Fruit fly (Drosophila melanogaster) whole organism, embryonic: ENCODE measurements around the gene Mdh2.

Source experiments
- Ada2b ChIP-seq: fragments of 200-800 bp; sonication (Bioruptor generic); IDR thresholded peaks from 2 replicates; pipeline ENCODE4 v1.3.6; 2022; ENCODE audit warnings: missing biosample characterization, missing genetic modification characterization
- Atf6 ChIP-seq: fragments of 200-800 bp; sonication (Bioruptor generic); IDR thresholded peaks from 2 replicates; pipeline ENCODE4 v1.3.6; 2022; ENCODE audit warnings: missing biosample characterization, missing genetic modification characterization
- Bteb2 ChIP-seq: fragments of 200-800 bp; sonication (Bioruptor generic); optimal IDR thresholded peaks from 2 replicates; lab custom pipeline; 2016; ENCODE audit warnings: missing biosample characterization, missing genetic modification characterization
- CG10321 ChIP-seq: fragments of 200-800 bp; sonication (Bioruptor generic); IDR thresholded peaks from 2 replicates; pipeline ENCODE4 v1.3.6; 2022; ENCODE audit warnings: missing biosample characterization, missing genetic modification characterization
- CG10431 ChIP-seq: fragments of 200-800 bp; sonication (Bioruptor generic); optimal IDR thresholded peaks from 3 replicates; lab custom pipeline; 2018; ENCODE audit warnings: missing biosample characterization, mild to moderate bottlenecking, missing genetic modification characterization
- CG11085 ChIP-seq: fragments of 200-800 bp; sonication (Bioruptor generic); IDR thresholded peaks from 2 replicates; pipeline ENCODE4 v1.3.6; 2022; ENCODE audit warnings: missing biosample characterization, missing genetic modification characterization
- CG11247 ChIP-seq: fragments of 200-800 bp; sonication (Bioruptor generic); IDR thresholded peaks from 2 replicates; pipeline ENCODE4 v1.3.6; 2022; ENCODE audit warnings: missing biosample characterization, missing genetic modification characterization
- CG11504 ChIP-seq: fragments of 200-800 bp; sonication (Bioruptor generic); optimal IDR thresholded peaks from 3 replicates; lab custom pipeline; 2019; ENCODE audit warnings: missing biosample characterization, mild to moderate bottlenecking, missing genetic modification characterization, moderate library complexity
- CG12219 ChIP-seq: fragments of 200-800 bp; sonication (Bioruptor generic); optimal IDR thresholded peaks from 3 replicates; lab custom pipeline; 2018; ENCODE audit warnings: missing biosample characterization, mild to moderate bottlenecking, missing genetic modification characterization
- CG1233 ChIP-seq: fragments of 200-800 bp; sonication (Bioruptor generic); optimal IDR thresholded peaks from 4 replicates; lab custom pipeline; 2018; ENCODE audit warnings: missing biosample characterization, mild to moderate bottlenecking, missing genetic modification characterization
- CG12942 ChIP-seq: fragments of 200-800 bp; sonication (Bioruptor generic); optimal IDR thresholded peaks from 3 replicates; lab custom pipeline; 2016; ENCODE audit warnings: missing biosample characterization, missing genetic modification characterization
- CG13296 ChIP-seq: fragments of 200-800 bp; sonication (Bioruptor generic); optimal IDR thresholded peaks from 3 replicates; lab custom pipeline; 2018; ENCODE audit warnings: missing biosample characterization, mild to moderate bottlenecking, missing genetic modification characterization
- CG16779 ChIP-seq: fragments of 200-800 bp; sonication (Bioruptor generic); IDR thresholded peaks from 2 replicates; pipeline ENCODE4 v1.3.6; 2022; ENCODE audit warnings: missing biosample characterization, missing genetic modification characterization
- CG16815 ChIP-seq: fragments of 200-800 bp; sonication (Bioruptor generic); optimal IDR thresholded peaks from 3 replicates; lab custom pipeline; 2017; ENCODE audit warnings: missing biosample characterization, mild to moderate bottlenecking, missing genetic modification characterization
- CG2889 ChIP-seq: fragments of 200-800 bp; sonication (Bioruptor generic); IDR thresholded peaks from 3 replicates; pipeline ENCODE4 v1.3.6; 2022; ENCODE audit warnings: missing biosample characterization, missing genetic modification characterization
- CG31224 ChIP-seq: fragments of 200-800 bp; sonication (Bioruptor generic); IDR thresholded peaks from 2 replicates; pipeline ENCODE4 v1.3.6; 2022; ENCODE audit warnings: missing biosample characterization, missing genetic modification characterization
- CG3163 ChIP-seq: fragments of 200-800 bp; sonication (Bioruptor generic); optimal IDR thresholded peaks from 3 replicates; lab custom pipeline; 2016; ENCODE audit warnings: missing biosample characterization, missing genetic modification characterization
- CG3407 ChIP-seq: fragments of 200-800 bp; sonication (Bioruptor generic); optimal IDR thresholded peaks from 2 replicates; lab custom pipeline; 2018; ENCODE audit warnings: missing biosample characterization, mild to moderate bottlenecking, missing genetic modification characterization
- CG4424 ChIP-seq: fragments of 200-800 bp; sonication (Bioruptor generic); optimal IDR thresholded peaks from 3 replicates; lab custom pipeline; 2016; ENCODE audit warnings: missing biosample characterization, missing genetic modification characterization
- CG4854 ChIP-seq: fragments of 200-800 bp; sonication (Bioruptor generic); optimal IDR thresholded peaks from 2 replicates; lab custom pipeline; 2016; ENCODE audit warnings: missing biosample characterization, missing genetic modification characterization, inconsistent platforms
- CG5953 ChIP-seq: fragments of 200-800 bp; sonication (Bioruptor generic); IDR thresholded peaks from 2 replicates; pipeline ENCODE4 v1.3.6; 2022; ENCODE audit warnings: missing biosample characterization, missing genetic modification characterization
- CG6175 ChIP-seq: fragments of 200-800 bp; sonication (Bioruptor generic); IDR thresholded peaks from 3 replicates; pipeline ENCODE4 v1.3.6; 2022; ENCODE audit warnings: missing biosample characterization, missing genetic modification characterization
- CG8359 ChIP-seq: fragments of 200-800 bp; sonication (Bioruptor generic); optimal IDR thresholded peaks from 2 replicates; lab custom pipeline; 2017; ENCODE audit warnings: missing biosample characterization, mild to moderate bottlenecking, missing genetic modification characterization, borderline replicate concordance
- Dbx ChIP-seq: fragments of 200-800 bp; sonication (Bioruptor generic); IDR thresholded peaks from 3 replicates; pipeline ENCODE4 v1.3.6; 2022; ENCODE audit warnings: missing biosample characterization, missing genetic modification characterization
- Dip2 ChIP-seq: fragments of 200-800 bp; sonication (Bioruptor generic); IDR thresholded peaks from 2 replicates; pipeline ENCODE4 v1.3.6; 2022; ENCODE audit warnings: missing biosample characterization, missing genetic modification characterization
- Doc2 ChIP-seq: fragments of 200-800 bp; sonication (Bioruptor generic); IDR thresholded peaks from 2 replicates; pipeline ENCODE4 v1.3.6; 2022; ENCODE audit warnings: missing biosample characterization, missing genetic modification characterization
- Eip74EF ChIP-seq, 2 experiments: fragments of 200-800 bp in 1 of 2; fragments of >200 bp in 1 of 2; sonication (Bioruptor generic) in 1 of 2; optimal IDR thresholded peaks; 2 replicates each; lab custom pipeline; 2017 to 2019; ENCODE audit warnings: missing biosample characterization in 2 of 2, missing genetic modification characterization in 2 of 2, mild to moderate bottlenecking in 1 of 2, moderate library complexity in 1 of 2
- HLH54F ChIP-seq: fragments of 200-800 bp; sonication (Bioruptor generic); optimal IDR thresholded peaks from 3 replicates; lab custom pipeline; 2016; ENCODE audit warnings: missing biosample characterization, missing genetic modification characterization
- MBD-R2 ChIP-seq: fragments of 200-800 bp; sonication (Bioruptor generic); IDR thresholded peaks from 2 replicates; pipeline ENCODE4 v1.3.6; 2022; ENCODE audit warnings: missing biosample characterization, missing genetic modification characterization
- Ravus ChIP-seq: fragments of 200-800 bp; sonication (Bioruptor generic); IDR thresholded peaks from 2 replicates; pipeline ENCODE4 v1.3.6; 2022; ENCODE audit warnings: missing biosample characterization, missing genetic modification characterization
- Scr ChIP-seq: fragments of 200-800 bp; sonication (Bioruptor generic); IDR thresholded peaks from 2 replicates; pipeline ENCODE4 v1.3.6; 2022; ENCODE audit warnings: missing biosample characterization, missing genetic modification characterization; ENCODE audit not compliant: partially characterized antibody
- Sry-β ChIP-seq: fragments of 200-800 bp; sonication (Bioruptor generic); optimal IDR thresholded peaks from 2 replicates; lab custom pipeline; 2018; ENCODE audit warnings: missing biosample characterization, mild to moderate bottlenecking, missing genetic modification characterization, moderate library complexity
- Xbp1 ChIP-seq: fragments of 200-800 bp; sonication (Bioruptor generic); optimal IDR thresholded peaks from 3 replicates; lab custom pipeline; 2016; ENCODE audit warnings: missing biosample characterization, mild to moderate bottlenecking, missing genetic modification characterization
- Xrp1 ChIP-seq: fragments of 200-800 bp; sonication (Bioruptor generic); IDR thresholded peaks from 2 replicates; pipeline ENCODE4 v1.3.6; 2022; ENCODE audit warnings: missing biosample characterization, missing genetic modification characterization
- az2 ChIP-seq: fragments of 200-800 bp; sonication (Bioruptor generic); optimal IDR thresholded peaks from 3 replicates; lab custom pipeline; 2016; ENCODE audit warnings: missing biosample characterization, missing genetic modification characterization
- bowl ChIP-seq: fragments of 200-800 bp; sonication (Bioruptor generic); IDR thresholded peaks from 2 replicates; pipeline ENCODE4 v1.3.6; 2022; ENCODE audit warnings: missing biosample characterization, missing genetic modification characterization
- ci ChIP-seq: fragments of 200-800 bp; sonication (Bioruptor generic); IDR thresholded peaks from 3 replicates; pipeline ENCODE4 v1.3.6; 2022; ENCODE audit warnings: missing biosample characterization, missing genetic modification characterization
- corto ChIP-seq: fragments of 200-800 bp; sonication (Bioruptor generic); optimal IDR thresholded peaks from 2 replicates; lab custom pipeline; 2016; ENCODE audit warnings: missing biosample characterization, mild to moderate bottlenecking, missing genetic modification characterization, moderate library complexity
- danr ChIP-seq: fragments of 200-800 bp; sonication (Bioruptor generic); IDR thresholded peaks from 2 replicates; pipeline ENCODE4 v1.3.6; 2022; ENCODE audit warnings: missing biosample characterization, missing genetic modification characterization
- disco-r ChIP-seq: fragments of 200-800 bp; sonication (Bioruptor generic); optimal IDR thresholded peaks from 2 replicates; lab custom pipeline; 2016; ENCODE audit warnings: missing biosample characterization, missing genetic modification characterization
- fd102C ChIP-seq: fragments of 200-800 bp; sonication (Bioruptor generic); optimal IDR thresholded peaks from 2 replicates; lab custom pipeline; 2018; ENCODE audit warnings: missing biosample characterization, mild to moderate bottlenecking, missing genetic modification characterization, moderate library complexity
- grn ChIP-seq: fragments of 200-800 bp; sonication (Bioruptor generic); optimal IDR thresholded peaks from 3 replicates; lab custom pipeline; 2017; ENCODE audit warnings: missing biosample characterization, missing genetic modification characterization
- hkb ChIP-seq, 2 experiments: fragments of 200-800 bp in 1 of 2; fragments of >200 bp in 1 of 2; sonication (Bioruptor generic) in 1 of 2; IDR thresholded peaks in 1 of 2; optimal IDR thresholded peaks in 1 of 2; 2 replicates each; pipeline versions ENCODE4 v1.3.6 to Lab custom; 2017 to 2022; ENCODE audit warnings: missing biosample characterization in 1 of 2, missing genetic modification characterization in 1 of 2
- lola ChIP-seq, 3 experiments: fragments of >200 bp in 2 of 3; fragments of 200-800 bp in 1 of 3; sonication (Bioruptor generic) in 1 of 3; optimal IDR thresholded peaks; 2 replicates each; lab custom pipeline; 2017 to 2019; ENCODE audit warnings: missing biosample characterization in 3 of 3, missing genetic modification characterization in 3 of 3, mild to moderate bottlenecking in 1 of 3, moderate library complexity in 1 of 3
- lov ChIP-seq, 2 experiments: fragments of 200-800 bp in 1 of 2; fragments of >200 bp in 1 of 2; sonication (Bioruptor generic) in 1 of 2; IDR thresholded peaks in 1 of 2; optimal IDR thresholded peaks in 1 of 2; 2 replicates in 1 of 2; 3 replicates in 1 of 2; pipeline versions ENCODE4 v1.3.6 to Lab custom; 2017 to 2022; ENCODE audit warnings: missing biosample characterization in 1 of 2, missing genetic modification characterization in 1 of 2
- org-1 ChIP-seq: fragments of 200-800 bp; sonication (Bioruptor generic); optimal IDR thresholded peaks from 2 replicates; lab custom pipeline; 2017; ENCODE audit warnings: missing biosample characterization, missing genetic modification characterization
- sisA ChIP-seq: fragments of 200-800 bp; sonication (Bioruptor generic); IDR thresholded peaks from 2 replicates; pipeline ENCODE4 v1.3.6; 2022; ENCODE audit warnings: missing biosample characterization, missing genetic modification characterization
- sob ChIP-seq: fragments of 200-800 bp; sonication (Bioruptor generic); IDR thresholded peaks from 2 replicates; pipeline ENCODE4 v1.3.6; 2022; ENCODE audit warnings: missing biosample characterization, missing genetic modification characterization
- tio ChIP-seq: fragments of 200-800 bp; sonication (Bioruptor generic); optimal IDR thresholded peaks from 2 replicates; lab custom pipeline; 2017; ENCODE audit warnings: missing biosample characterization, missing genetic modification characterization, inconsistent platforms
- tx ChIP-seq: fragments of 200-800 bp; sonication (Bioruptor generic); optimal IDR thresholded peaks from 2 replicates; lab custom pipeline; 2016; ENCODE audit warnings: missing biosample characterization, missing genetic modification characterization

The Mdh2 gene

dm6 chr3R:18198518-18199118 is 27.6 kb upstream of the Mdh2 start (continued):
- peak; percentile 56 for TF ChIP-seq grn (GFP tag; lab: Kevin White, UChicago)
- TF ChIP-seq CG1233 (GFP tag; lab: Kevin White, UChicago), result peak; percentile 43
- TF ChIP-seq CG31224 (GFP tag; lab: Robert Waterston, UW), result no peak
- peak; percentile 26 for TF ChIP-seq CG11504 (tag; lab: Kevin White, UChicago)
- no peak for TF ChIP-seq Xbp1 (GFP tag; lab: Kevin White, UChicago)
- TF ChIP-seq MBD-R2 (GFP tag; lab: Robert Waterston, UW), result no peak
- TF ChIP-seq CG10321 (GFP tag; lab: Robert Waterston, UW), result no peak
- no peak for TF ChIP-seq CG16815 (GFP tag; lab: Kevin White, UChicago)
- TF ChIP-seq Scr (GFP tag; lab: Robert Waterston, UW), result no peak
- no peak for TF ChIP-seq Doc2 (GFP tag; lab: Robert Waterston, UW)
- TF ChIP-seq lola (GFP tag; optimal IDR thresholded peaks at IDR 0.05; lab: Kevin White, UChicago), result peak in 1 of 3 experiments; percentile 19
- no peak for TF ChIP-seq hkb (optimal IDR thresholded peaks at IDR 0.05; lab: Kevin White, UChicago)
- TF ChIP-seq hkb (GFP tag; IDR thresholded peaks at IDR 0.05; lab: Robert Waterston, UW), result no peak
- no peak for TF ChIP-seq az2
- TF ChIP-seq Dbx (GFP tag; lab: Robert Waterston, UW), result no peak
- TF ChIP-seq CG3163 (GFP tag; lab: Kevin White, UChicago), result peak; percentile 27
- TF ChIP-seq CG10431, result no peak
- TF ChIP-seq Xrp1 (GFP tag; lab: Robert Waterston, UW), result no peak
- TF ChIP-seq corto (GFP tag; lab: Kevin White, UChicago), result peak; percentile 18
- no peak for TF ChIP-seq CG11085 (GFP tag; lab: Robert Waterston, UW)
- no peak for TF ChIP-seq CG16779 (GFP tag; lab: Robert Waterston, UW)
- TF ChIP-seq sisA, result no peak
- TF ChIP-seq org-1 (GFP tag; lab: Kevin White, UChicago), result peak; percentile 67
- no peak for TF ChIP-seq bowl (GFP tag; lab: Robert Waterston, UW)
- no peak for TF ChIP-seq danr (GFP tag; lab: Robert Waterston, UW)
- TF ChIP-seq lov (optimal IDR thresholded peaks at IDR 0.05; lab: Kevin White, UChicago), result no peak
- TF ChIP-seq lov (GFP tag; IDR thresholded peaks at IDR 0.05; lab: Robert Waterston, UW), result no peak
- no peak for TF ChIP-seq CG11247 (GFP tag; lab: Robert Waterston, UW)
- TF ChIP-seq HLH54F (GFP tag; lab: Kevin White, UChicago), result peak; percentile 32
- peak; percentile 80 for TF ChIP-seq CG13296 (GFP tag; lab: Kevin White, UChicago)
- TF ChIP-seq CG5953 (GFP tag; lab: Robert Waterston, UW), result no peak
- TF ChIP-seq Eip74EF (GFP tag; optimal IDR thresholded peaks at IDR 0.05; lab: Kevin White, UChicago), result peak in 1 of 2 experiments; percentile 48
- TF ChIP-seq CG4854 (GFP tag; lab: Kevin White, UChicago), result peak; percentile 46
- no peak for TF ChIP-seq CG6175 (GFP tag; lab: Robert Waterston, UW)
- TF ChIP-seq CG8359 (GFP tag; lab: Kevin White, UChicago), result no peak
- TF ChIP-seq CG12942 (GFP tag; lab: Kevin White, UChicago), result peak; percentile 34
- peak; percentile 1 for TF ChIP-seq Bteb2 (GFP tag; lab: Kevin White, UChicago)
- TF ChIP-seq Ravus (GFP tag; lab: Robert Waterston, UW), result no peak
- peak; percentile 31 for TF ChIP-seq disco-r (GFP tag; lab: Kevin White, UChicago)
- TF ChIP-seq Ada2b, result no peak
- TF ChIP-seq ci (GFP tag; lab: Robert Waterston, UW), result no peak
- peak; percentile 55 for TF ChIP-seq CG3407 (GFP tag; lab: Kevin White, UChicago)
- TF ChIP-seq fd102C, result peak; percentile 64
- TF ChIP-seq Sry-β (GFP tag; lab: Kevin White, UChicago), result no peak
- TF ChIP-seq tio (GFP tag; lab: Kevin White, UChicago), result no peak
- TF ChIP-seq tx, result no peak
- peak; percentile 55 for TF ChIP-seq CG12219
- TF ChIP-seq CG4424 (GFP tag; lab: Kevin White, UChicago), result no peak
- no peak for TF ChIP-seq sob (GFP tag; lab: Robert Waterston, UW)
- TF ChIP-seq Atf6, result no peak
- no peak for TF ChIP-seq CG2889 (GFP tag; lab: Robert Waterston, UW)
- no peak for TF ChIP-seq Dip2 (GFP tag; lab: Robert Waterston, UW)
